Worm (Caenorhabditis elegans): ENCODE data around the gene srj-23.

The srj-23 gene

DNA sequence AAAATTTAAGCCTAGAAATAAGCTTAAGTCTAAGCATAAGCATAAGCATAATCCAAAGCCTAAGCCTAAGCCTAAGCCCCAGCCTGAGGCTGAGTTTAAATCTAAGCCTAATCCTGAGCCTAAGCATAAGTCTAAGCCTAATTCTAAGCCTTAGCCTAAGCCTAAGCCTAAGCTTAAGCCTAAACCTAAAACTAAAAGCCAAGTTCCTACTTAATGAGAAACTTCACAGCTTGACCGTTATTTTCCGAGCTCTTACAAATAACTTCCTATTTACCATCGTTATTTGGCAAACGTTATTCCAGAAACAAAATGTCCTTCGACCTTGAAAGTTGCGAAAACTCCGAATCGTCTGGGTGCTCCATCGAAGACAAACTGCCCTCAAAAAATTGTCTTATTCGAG, 30.3 kb downstream of the srj-23 start, which contains the start of gene C38C3.4:
Gene C38C3.4 (plus strand): TSS at position 301 of the 400 bp plus-strand sequence.
- TF ChIP-seq mes-4 (tag; optimal IDR thresholded peaks at IDR 0.05) = no peak
- no peak for TF ChIP-seq aptf-2 (GFP tag; conservative IDR thresholded peaks at IDR 0.05)
- TF ChIP-seq ztf-25 (GFP tag; IDR thresholded peaks at IDR 0.05) = no peak
- no peak for TF ChIP-seq nhr-27 (tag; optimal IDR thresholded peaks at IDR 0.05)
- no peak for TF ChIP-seq K11D2.4 (GFP tag; IDR thresholded peaks at IDR 0.05)
- TF ChIP-seq ztf-3 (GFP tag; optimal IDR thresholded peaks at IDR 0.05) = no peak
- TF ChIP-seq D2030.7 (GFP tag; IDR thresholded peaks at IDR 0.05) = no peak
- TF ChIP-seq lir-1 (GFP tag; conservative IDR thresholded peaks at IDR 0.05) = no peak
- TF ChIP-seq pbrm-1 (GFP tag; IDR thresholded peaks at IDR 0.05) = no peak
- no peak for TF ChIP-seq ceh-100 (GFP tag; IDR thresholded peaks at IDR 0.05)

DNA sequence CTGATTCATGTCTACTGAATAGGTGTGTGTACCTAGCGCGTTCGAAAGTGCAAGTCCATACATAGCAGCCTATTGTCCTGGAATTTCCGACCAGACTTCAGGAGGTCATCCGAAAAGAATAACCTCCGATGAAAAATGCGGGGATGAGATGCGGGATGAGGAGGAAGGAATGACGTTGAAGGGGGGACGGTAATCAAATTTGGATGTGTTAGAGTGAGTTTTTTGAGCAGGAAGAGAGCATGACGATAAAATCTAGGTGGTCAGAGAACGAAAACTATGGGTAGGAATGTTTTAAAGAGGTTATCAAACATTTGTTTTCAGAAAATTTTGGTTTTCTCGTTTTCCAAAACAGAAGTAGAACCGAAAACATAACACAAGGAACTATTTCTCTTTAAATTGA, 34.6 kb downstream of the srj-23 start:
- TF ChIP-seq snpc-4 (GFP tag; optimal IDR thresholded peaks at IDR 0.05) (no peak), snpc-4 (tag; optimal IDR thresholded peaks at IDR 0.05) (no peak), bed-2 (GFP tag; IDR thresholded peaks at IDR 0.05) (no peak), die-1 (tag; optimal IDR thresholded peaks at IDR 0.05) (no peak), ccch-3 (GFP tag; optimal IDR thresholded peaks at IDR 0.05) (no peak), akir-1 (GFP tag; optimal IDR thresholded peaks at IDR 0.05) (no peak), atf-7 (tag; optimal IDR thresholded peaks at IDR 0.05) (no peak), madf-8 (GFP tag; conservative IDR thresholded peaks at IDR 0.05) (no peak), hmg-1.2 (GFP tag; IDR thresholded peaks at IDR 0.05) (no peak), F55B11.4 (tag; optimal IDR thresholded peaks at IDR 0.05; ENCODE audit: borderline replicate concordance, insufficient read depth) (no peak), attf-6 (GFP tag; IDR thresholded peaks at IDR 0.05) (no peak), ets-4 (GFP tag; optimal IDR thresholded peaks at IDR 0.05) (no peak), Y67H2A.10 (GFP tag; conservative IDR thresholded peaks at IDR 0.05) (no peak), ztf-26 (tag; optimal IDR thresholded peaks at IDR 0.05) (no peak), F37B4.10 (GFP tag; IDR thresholded peaks at IDR 0.05) (no peak), nhr-90 (tag; optimal IDR thresholded peaks at IDR 0.05) (no peak), nhr-80 (tag; optimal IDR thresholded peaks at IDR 0.05) (no peak), rcor-1 (GFP tag; IDR thresholded peaks at IDR 0.05) (no peak)

DNA sequence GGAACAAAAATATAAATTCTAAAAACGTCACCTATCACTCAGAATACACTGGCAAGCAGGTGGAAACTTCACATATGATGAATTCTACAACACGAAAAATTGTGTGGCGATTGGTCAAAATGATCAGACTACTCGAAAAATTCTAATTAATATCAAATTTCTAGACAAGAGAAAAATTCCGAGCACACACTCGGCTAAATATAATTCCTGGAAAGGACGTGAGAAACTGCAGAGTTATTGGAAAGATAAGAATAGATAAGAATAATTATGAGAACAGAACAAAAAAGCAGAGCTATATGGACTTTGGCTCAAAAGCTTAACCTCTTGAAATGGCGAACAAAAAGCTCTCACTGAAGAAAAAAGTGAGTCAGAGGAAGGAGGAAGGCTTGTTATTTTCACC, 35.8 kb downstream of the srj-23 start:
- no peak for TF ChIP-seq lin-26 (GFP tag; IDR thresholded peaks at IDR 0.05)

DNA sequence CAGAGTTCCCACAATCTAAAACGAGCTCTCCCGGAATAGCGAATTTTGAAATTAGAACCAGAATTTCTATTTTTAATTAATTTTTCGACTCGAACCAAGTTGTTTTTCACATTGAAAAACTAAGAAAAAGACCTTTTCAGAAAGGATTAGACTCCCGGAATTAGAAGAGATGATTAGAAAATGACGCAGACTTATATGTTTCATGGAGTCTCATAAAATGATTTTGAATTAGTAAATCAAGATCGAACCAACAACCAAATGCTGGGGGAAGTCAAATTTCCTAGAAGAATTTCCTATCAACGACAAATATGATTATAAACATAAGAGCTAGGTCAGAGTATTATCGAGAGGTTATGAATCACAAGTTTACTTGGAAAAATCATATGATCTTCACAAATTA, 37.2 kb downstream of the srj-23 start:
- TF ChIP-seq ceh-27 (GFP tag; optimal IDR thresholded peaks at IDR 0.05) = no peak
- no peak for TF ChIP-seq dpff-1 (tag; optimal IDR thresholded peaks at IDR 0.05)
- no peak for TF ChIP-seq sptf-2 (GFP tag; optimal IDR thresholded peaks at IDR 0.05)

DNA sequence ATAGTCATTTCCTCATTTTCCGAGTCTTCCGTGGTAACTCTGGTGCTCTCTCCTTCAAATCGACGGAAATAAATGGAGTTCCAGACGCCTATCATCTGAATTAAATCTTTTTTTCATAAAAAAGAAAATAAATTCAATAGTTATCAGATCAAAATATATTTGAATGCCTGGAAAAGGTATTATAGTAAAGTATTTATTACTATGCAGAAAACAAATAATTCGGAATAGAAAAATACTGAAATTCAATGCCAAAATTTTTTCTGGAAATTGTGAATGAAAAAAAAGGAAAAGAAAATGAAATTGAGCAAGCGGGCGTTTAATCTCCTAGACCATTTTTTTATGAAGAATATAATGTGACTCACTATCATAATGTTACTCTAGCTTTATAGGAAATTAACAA, 40.1 kb downstream of the srj-23 start, which contains the start of gene C38C3.6:
Gene C38C3.6 (minus strand): TSS at position 101 of the 400 bp plus-strand sequence.
- TF ChIP-seq snpc-1.3 (tag; optimal IDR thresholded peaks at IDR 0.05; ENCODE audit: insufficient read depth) (no peak), zfh-2 (GFP tag; conservative IDR thresholded peaks at IDR 0.05) (no peak), hsf-1 (GFP tag; IDR thresholded peaks at IDR 0.05) (no peak), fkh-3 (tag; optimal IDR thresholded peaks at IDR 0.05) (no peak), F49E8.2 (tag; optimal IDR thresholded peaks at IDR 0.05; ENCODE audit: insufficient read depth) (no peak), snpc-4 (GFP tag; optimal IDR thresholded peaks at IDR 0.05) (no peak), snpc-4 (tag; optimal IDR thresholded peaks at IDR 0.05) (no peak), B0035.1 (tag; optimal IDR thresholded peaks at IDR 0.05) (no peak), let-607 (tag; optimal IDR thresholded peaks at IDR 0.05) (no peak), rec-8 (tag; optimal IDR thresholded peaks at IDR 0.05) (no peak), hlh-26 (GFP tag; conservative IDR thresholded peaks at IDR 0.05) (no peak), madf-6 (GFP tag; IDR thresholded peaks at IDR 0.05) (no peak), C06A6.2 (GFP tag; conservative IDR thresholded peaks at IDR 0.05) (no peak), attf-6 (GFP tag; IDR thresholded peaks at IDR 0.05) (no peak), ceh-40 (GFP tag; IDR thresholded peaks at IDR 0.05) (no peak), ztf-25 (GFP tag; IDR thresholded peaks at IDR 0.05) (no peak)
